Worm (Caenorhabditis elegans) whole organism, L1 larva: Measurements from ENCODE around the gene tes-1.

Experiments used
- egl-13 ChIP-seq: sonication (generic microtip); optimal IDR thresholded peaks from 2 replicates; lab custom pipeline; 2016; ENCODE audit warnings: missing genotype, missing genetic modification reagents, missing genetic modification characterization, missing compliant biosample characterization
- fkh-10 ChIP-seq: sonication (generic microtip); optimal IDR thresholded peaks from 2 replicates; lab custom pipeline; 2017; ENCODE audit warnings: missing biosample characterization, missing genetic modification reagents, missing genetic modification characterization
- lsy-2 ChIP-seq, 2 experiments: fragments of 150-350 bp; optimal IDR thresholded peaks; 2 replicates each; lab custom pipeline; 2014; ENCODE audit warnings: missing biosample characterization in 2 of 2, missing genetic modification characterization in 2 of 2

DNA sequence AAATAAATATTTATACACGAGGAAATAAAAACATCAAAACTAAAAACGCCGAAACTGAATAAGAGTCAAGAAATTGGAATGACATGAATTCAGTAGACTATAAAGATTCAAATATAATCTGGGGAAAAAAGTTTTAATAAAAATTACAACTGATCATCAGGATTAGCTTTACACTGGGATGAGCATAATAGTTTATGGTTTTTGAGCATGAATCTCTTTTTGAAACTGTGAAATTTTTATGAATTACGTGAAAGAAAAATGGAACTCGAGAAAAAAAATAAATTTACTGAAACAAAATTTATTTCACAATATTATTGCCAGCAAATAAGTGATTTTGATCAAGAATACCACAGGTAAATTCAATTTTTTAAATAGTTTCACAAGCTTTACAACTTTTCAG, 3.7 kb downstream of the tes-1 start, which contains the start of gene B0496.2:
- TF ChIP-seq lsy-2 (tag; optimal IDR thresholded peaks at IDR 0.05; lab: Kevin White, UChicago) (no peak), egl-13 (no peak), fkh-10 (no peak)
